Fruit fly (Drosophila melanogaster) whole organism, pupa: ENCODE measurements around the gene CG15539.
A peak's percentile ranks its signal among the peaks of the same experiment; 100 is the strongest.

Source experiments
- CG10348 ChIP-seq: fragments of 200-800 bp; sonication (Bioruptor generic); IDR thresholded peaks from 2 replicates; pipeline ENCODE4 v1.3.6; 2022; ENCODE audit warnings: missing biosample characterization, missing genetic modification characterization
- CG12605 ChIP-seq: fragments of 200-800 bp; sonication (Bioruptor generic); IDR thresholded peaks from 2 replicates; pipeline ENCODE4 v1.3.6; 2022; ENCODE audit warnings: missing biosample characterization, missing genetic modification characterization
- CG13204 ChIP-seq: fragments of 200-800 bp; sonication (Bioruptor generic); optimal IDR thresholded peaks from 2 replicates; lab custom pipeline; 2018; ENCODE audit warnings: missing biosample characterization, mild to moderate bottlenecking, missing genetic modification characterization, moderate library complexity
- CG14655 ChIP-seq: fragments of 200-800 bp; sonication (Bioruptor generic); optimal IDR thresholded peaks from 3 replicates; lab custom pipeline; 2017; ENCODE audit warnings: mild to moderate bottlenecking, missing biosample characterization, missing genetic modification reagents, missing genetic modification characterization
- CG15710 ChIP-seq: fragments of 200-800 bp; sonication (Bioruptor generic); optimal IDR thresholded peaks from 2 replicates; lab custom pipeline; 2018; ENCODE audit warnings: missing biosample characterization, mild to moderate bottlenecking, missing genetic modification characterization, moderate library complexity
- CG17806 ChIP-seq: fragments of 200-800 bp; sonication (Bioruptor generic); optimal IDR thresholded peaks from 2 replicates; lab custom pipeline; 2018; ENCODE audit warnings: missing biosample characterization, mild to moderate bottlenecking, missing genetic modification characterization, moderate library complexity
- CG32121 ChIP-seq: fragments of 200-800 bp; sonication (Bioruptor generic); IDR thresholded peaks from 2 replicates; pipeline ENCODE4 v1.3.6; 2022; ENCODE audit warnings: missing biosample characterization, missing genetic modification characterization
- CG34367 ChIP-seq: fragments of 200-800 bp; sonication (Bioruptor generic); optimal IDR thresholded peaks from 2 replicates; lab custom pipeline; 2018; ENCODE audit warnings: missing biosample characterization, mild to moderate bottlenecking, missing genetic modification characterization
- CG4496 ChIP-seq: fragments of 200-800 bp; sonication (Bioruptor generic); IDR thresholded peaks from 3 replicates; pipeline ENCODE4 v1.3.6; 2022; ENCODE audit warnings: missing biosample characterization, missing genetic modification characterization
- CG8159 ChIP-seq: fragments of 200-800 bp; sonication (Bioruptor generic); optimal IDR thresholded peaks from 3 replicates; lab custom pipeline; 2018; ENCODE audit warnings: missing biosample characterization, mild to moderate bottlenecking, missing genetic modification characterization, moderate library complexity
- CG8301 ChIP-seq: fragments of 200-800 bp; sonication (Bioruptor generic); optimal IDR thresholded peaks from 2 replicates; lab custom pipeline; 2018; ENCODE audit warnings: missing biosample characterization, mild to moderate bottlenecking, missing genetic modification characterization
- CG9948 ChIP-seq: fragments of 200-800 bp; sonication (Bioruptor generic); optimal IDR thresholded peaks from 2 replicates; lab custom pipeline; 2018; ENCODE audit warnings: missing biosample characterization, mild to moderate bottlenecking, missing genetic modification characterization, moderate library complexity
- D1 ChIP-seq: fragments of 200-800 bp; sonication (Bioruptor generic); optimal IDR thresholded peaks from 2 replicates; lab custom pipeline; 2018; ENCODE audit warnings: missing biosample characterization, mild to moderate bottlenecking, missing genetic modification characterization, moderate library complexity
- EcR ChIP-seq: fragments of 200-800 bp; sonication (Bioruptor generic); optimal IDR thresholded peaks from 3 replicates; lab custom pipeline; 2019; ENCODE audit warnings: missing biosample characterization, missing genetic modification characterization, mild to moderate bottlenecking, moderate library complexity, missing genetic modification reagents
- Ets98B ChIP-seq: fragments of 200-800 bp; sonication (Bioruptor generic); IDR thresholded peaks from 2 replicates; pipeline ENCODE4 v1.3.6; 2022; ENCODE audit warnings: missing biosample characterization, missing genetic modification characterization
- Pif1A ChIP-seq: fragments of 200-800 bp; sonication (Bioruptor generic); optimal IDR thresholded peaks from 3 replicates; lab custom pipeline; 2016; ENCODE audit warnings: missing biosample characterization, missing genetic modification characterization
- Pif1B ChIP-seq: fragments of 200-800 bp; sonication (Bioruptor generic); optimal IDR thresholded peaks from 3 replicates; lab custom pipeline; 2016; ENCODE audit warnings: missing biosample characterization, missing genetic modification characterization
- Snoo ChIP-seq: fragments of 200-800 bp; sonication (Bioruptor generic); optimal IDR thresholded peaks from 3 replicates; lab custom pipeline; 2017; ENCODE audit warnings: missing biosample characterization, mild to moderate bottlenecking, missing genetic modification characterization, inconsistent platforms
- fd96Ca ChIP-seq: fragments of 200-800 bp; sonication (Bioruptor generic); IDR thresholded peaks from 3 replicates; pipeline ENCODE4 v1.3.6; 2022; ENCODE audit warnings: missing biosample characterization, missing genetic modification characterization
- gl ChIP-seq: fragments of 200-800 bp; sonication (Bioruptor generic); optimal IDR thresholded peaks from 2 replicates; lab custom pipeline; 2018; ENCODE audit warnings: missing biosample characterization, mild to moderate bottlenecking, missing genetic modification characterization
- rn ChIP-seq: fragments of 200-800 bp; sonication (Bioruptor generic); IDR thresholded peaks from 2 replicates; pipeline ENCODE4 v1.3.6; 2022; ENCODE audit warnings: missing biosample characterization, missing genetic modification characterization

The CG15539 gene

dm6 chr3R:30541469-30541868 lies 35.7 kb downstream of the CG15539 start:
- no peak for TF ChIP-seq Pif1A (GFP tag; lab: Kevin White, UChicago)
- TF ChIP-seq CG9948 = no peak
- no peak for TF ChIP-seq CG8159
- TF ChIP-seq rn = no peak
- TF ChIP-seq gl (tag; lab: Kevin White, UChicago) = no peak

- TF ChIP-seq D1 (tag; lab: Kevin White, UChicago) (no peak), CG4496 (no peak), CG15710 (tag; lab: Kevin White, UChicago) (no peak), CG12605 (GFP tag; lab: Robert Waterston, UW) (no peak), Pif1A (GFP tag; lab: Kevin White, UChicago) (no peak), Snoo (tag; lab: Kevin White, UChicago) (no peak), CG34367 (no peak), EcR (GFP tag; lab: Kevin White, UChicago) (no peak), CG8159 (no peak), Ets98B (GFP tag; lab: Robert Waterston, UW) (no peak), CG17806 (tag; lab: Kevin White, UChicago) (no peak), gl (tag; lab: Kevin White, UChicago) (no peak), CG13204 (no peak), CG9948 (no peak), CG8301 (tag; lab: Kevin White, UChicago) (no peak), rn (no peak), CG14655 (GFP tag; lab: Kevin White, UChicago) (no peak)
These were observed 39.2 kb downstream of the CG15539 start for dm6 chr3R:30544974-30545373.

- no peak for TF ChIP-seq Pif1B (GFP tag; lab: Kevin White, UChicago)
- no peak for TF ChIP-seq CG17806 (tag; lab: Kevin White, UChicago)
- no peak for TF ChIP-seq CG9948
- no peak for TF ChIP-seq EcR (GFP tag; lab: Kevin White, UChicago)
- 0 out of 2 replicates have a peak, but pooled peaks have one; percentile 16 for TF ChIP-seq Ets98B (GFP tag; lab: Robert Waterston, UW)
- peak; percentile 5 for TF ChIP-seq CG8159
- no peak for TF ChIP-seq CG4496
- TF ChIP-seq CG34367 = no peak
- TF ChIP-seq fd96Ca (GFP tag; lab: Robert Waterston, UW) = no peak
- TF ChIP-seq D1 (tag; lab: Kevin White, UChicago) = no peak
- no peak for TF ChIP-seq Snoo (tag; lab: Kevin White, UChicago)
- TF ChIP-seq CG14655 (GFP tag; lab: Kevin White, UChicago) = peak; percentile 25
- no peak for TF ChIP-seq gl (tag; lab: Kevin White, UChicago)
- TF ChIP-seq CG32121 (GFP tag; lab: Robert Waterston, UW) = no peak
- no peak for TF ChIP-seq CG10348 (GFP tag; lab: Robert Waterston, UW)
- TF ChIP-seq rn = no peak
- TF ChIP-seq CG12605 (GFP tag; lab: Robert Waterston, UW) = no peak
- TF ChIP-seq CG8301 (tag; lab: Kevin White, UChicago) = peak; percentile 11
- TF ChIP-seq Pif1A (GFP tag; lab: Kevin White, UChicago) = no peak
- TF ChIP-seq, all 21 proteins: peak for 4
These were observed 44.3 kb downstream of the CG15539 start for dm6 chr3R:30550044-30550443.

dm6 chr3R:30552548-30552947 lies 46.8 kb downstream of the CG15539 start:
- TF ChIP-seq CG12605 (GFP tag; lab: Robert Waterston, UW) = no peak
- peak; percentile 3 for TF ChIP-seq CG14655 (GFP tag; lab: Kevin White, UChicago)
- no peak for TF ChIP-seq CG9948
- no peak for TF ChIP-seq CG17806 (tag; lab: Kevin White, UChicago)
- TF ChIP-seq CG32121 (GFP tag; lab: Robert Waterston, UW) = peak; percentile 27; the same call in 1 of the 2 replicates
